Worm (Caenorhabditis elegans) whole organism, L2 larva: Measurements from ENCODE around the gene Y51A2A.5.

ENCODE experiments used
- C34F6.9 ChIP-seq: fragments of 150-350 bp; optimal IDR thresholded peaks from 2 replicates; lab custom pipeline; 2014; ENCODE audit warnings: missing biosample characterization, missing genetic modification characterization
- F13H6.1 ChIP-seq: sonication (generic microtip); optimal IDR thresholded peaks from 2 replicates; lab custom pipeline; 2016; ENCODE audit warnings: missing genetic modification characterization, missing compliant biosample characterization
- R02D3.7 ChIP-seq: fragments of 150-350 bp; optimal IDR thresholded peaks from 2 replicates; lab custom pipeline; 2014; ENCODE audit warnings: missing biosample characterization, missing genetic modification characterization
- Y55F3AM.14 ChIP-seq: fragments of 200-800 bp; sonication (Bioruptor generic); optimal IDR thresholded peaks from 2 replicates; lab custom pipeline; 2018; ENCODE audit warnings: mild to moderate bottlenecking, missing genetic modification characterization, missing compliant biosample characterization
- alr-1 ChIP-seq: fragments of 150-350 bp; optimal IDR thresholded peaks from 2 replicates; lab custom pipeline; 2014; ENCODE audit warnings: missing biosample characterization, missing genetic modification characterization
- aly-2 ChIP-seq: fragments of 150-350 bp; optimal IDR thresholded peaks from 2 replicates; lab custom pipeline; 2014; ENCODE audit warnings: missing biosample characterization, missing genetic modification characterization
- ama-1 ChIP-seq: fragments of 150-350 bp; optimal IDR thresholded peaks from 2 replicates; lab custom pipeline; 2018; ENCODE audit warnings: inconsistent platforms
- blmp-1 ChIP-seq: sonication (generic microtip); optimal IDR thresholded peaks from 2 replicates; lab custom pipeline; 2017; ENCODE audit warnings: missing genetic modification characterization, mild to moderate bottlenecking, missing compliant biosample characterization, antibody characterized with exemption, moderate library complexity; ENCODE audit not compliant: insufficient read depth
- ceh-16 ChIP-seq: fragments of 150-350 bp; optimal IDR thresholded peaks from 2 replicates; lab custom pipeline; 2014; ENCODE audit warnings: missing biosample characterization, missing genetic modification characterization
- ceh-82 ChIP-seq: fragments of 150-350 bp; optimal IDR thresholded peaks from 2 replicates; lab custom pipeline; 2014; ENCODE audit warnings: missing biosample characterization, missing genetic modification characterization
- crh-2 ChIP-seq: sonication (generic microtip); optimal IDR thresholded peaks from 2 replicates; lab custom pipeline; 2017; ENCODE audit warnings: missing biosample characterization, missing genetic modification characterization
- dmd-4 ChIP-seq: sonication (generic microtip); optimal IDR thresholded peaks from 2 replicates; lab custom pipeline; 2017; ENCODE audit warnings: missing biosample characterization, missing genetic modification characterization
- egl-27 ChIP-seq: sonication (generic microtip); optimal IDR thresholded peaks from 3 replicates; lab custom pipeline; 2017; ENCODE audit warnings: missing biosample characterization, missing genetic modification reagents, missing genetic modification characterization
- elt-3 ChIP-seq: sonication (generic microtip); optimal IDR thresholded peaks from 2 replicates; lab custom pipeline; 2017; ENCODE audit warnings: missing biosample characterization, missing genetic modification characterization
- fos-1 ChIP-seq: fragments of 150-350 bp; optimal IDR thresholded peaks from 2 replicates; lab custom pipeline; 2014; ENCODE audit warnings: missing biosample characterization, missing genetic modification characterization
- gmeb-1 ChIP-seq: fragments of 150-350 bp; optimal IDR thresholded peaks from 2 replicates; lab custom pipeline; 2014; ENCODE audit warnings: missing biosample characterization, missing genetic modification characterization
- lin-11 ChIP-seq: fragments of 150-350 bp; sonication (generic microtip); optimal IDR thresholded peaks from 2 replicates; lab custom pipeline; 2014; ENCODE audit warnings: missing biosample characterization, missing genetic modification characterization, inconsistent platforms, mixed read lengths
- lin-13 ChIP-seq: fragments of 150-350 bp; optimal IDR thresholded peaks from 2 replicates; lab custom pipeline; 2014; ENCODE audit warnings: missing biosample characterization, missing genetic modification reagents, missing genetic modification characterization
- lin-39 ChIP-seq: fragments of 150-350 bp; optimal IDR thresholded peaks from 2 replicates; lab custom pipeline; 2014; ENCODE audit warnings: missing biosample characterization, missing genetic modification reagents, missing genetic modification characterization
- lsy-2 ChIP-seq, 2 experiments: fragments of 150-350 bp in 1 of 2; sonication (generic microtip) in 1 of 2; optimal IDR thresholded peaks; 2 replicates each; lab custom pipeline; 2014 to 2017; ENCODE audit warnings: missing biosample characterization in 2 of 2, missing genetic modification characterization in 2 of 2
- mab-5 ChIP-seq: fragments of 150-350 bp; optimal IDR thresholded peaks from 2 replicates; lab custom pipeline; 2014; ENCODE audit warnings: missing biosample characterization, missing genetic modification characterization
- nhr-11 ChIP-seq: fragments of 150-350 bp; optimal IDR thresholded peaks from 2 replicates; lab custom pipeline; 2014; ENCODE audit warnings: missing biosample characterization, missing genetic modification characterization
- nhr-12 ChIP-seq: fragments of 150-350 bp; optimal IDR thresholded peaks from 2 replicates; lab custom pipeline; 2014; ENCODE audit warnings: missing biosample characterization, missing genetic modification characterization
- nhr-129 ChIP-seq: fragments of 150-350 bp; optimal IDR thresholded peaks from 2 replicates; lab custom pipeline; 2014; ENCODE audit warnings: missing biosample characterization, missing genetic modification characterization
- nhr-21 ChIP-seq: fragments of 150-350 bp; optimal IDR thresholded peaks from 2 replicates; lab custom pipeline; 2014; ENCODE audit warnings: missing biosample characterization, missing genetic modification characterization
- nhr-23 ChIP-seq: fragments of 150-350 bp; optimal IDR thresholded peaks from 2 replicates; lab custom pipeline; 2014; ENCODE audit warnings: missing biosample characterization, missing genetic modification reagents, missing genetic modification characterization
- nhr-25 ChIP-seq: fragments of 150-350 bp; sonication (generic microtip); optimal IDR thresholded peaks from 3 replicates; lab custom pipeline; 2014; ENCODE audit warnings: missing biosample characterization, missing genetic modification characterization
- nhr-6 ChIP-seq: fragments of 150-350 bp; optimal IDR thresholded peaks from 2 replicates; lab custom pipeline; 2014; ENCODE audit warnings: missing biosample characterization, missing genetic modification characterization
- nhr-77 ChIP-seq: fragments of 150-350 bp; optimal IDR thresholded peaks from 2 replicates; lab custom pipeline; 2014; ENCODE audit warnings: missing biosample characterization, missing genetic modification characterization
- skn-1 ChIP-seq: sonication (generic microtip); optimal IDR thresholded peaks from 2 replicates; lab custom pipeline; 2017; ENCODE audit warnings: missing biosample characterization, missing genetic modification characterization
- sma-3 ChIP-seq: sonication (generic microtip); optimal IDR thresholded peaks from 2 replicates; lab custom pipeline; 2016; ENCODE audit warnings: missing genetic modification reagents, missing genetic modification characterization, missing compliant biosample characterization
- sma-9 ChIP-seq, 2 experiments: fragments of 150-350 bp in 1 of 2; sonication (generic microtip) in 1 of 2; optimal IDR thresholded peaks; 2 replicates each; lab custom pipeline; 2014 to 2016; ENCODE audit warnings: missing genetic modification characterization in 2 of 2, mild to moderate bottlenecking in 1 of 2, missing biosample characterization in 1 of 2, missing compliant biosample characterization in 1 of 2, missing genetic modification reagents in 1 of 2, moderate library complexity in 1 of 2
- snpc-4 ChIP-seq: fragments of 150-350 bp; optimal IDR thresholded peaks from 2 replicates; lab custom pipeline; 2014; ENCODE audit warnings: missing biosample characterization, missing genetic modification characterization
- unc-39 ChIP-seq: fragments of 150-350 bp; optimal IDR thresholded peaks from 2 replicates; lab custom pipeline; 2014; ENCODE audit warnings: missing biosample characterization, missing genetic modification characterization
- unc-55 ChIP-seq: fragments of 150-350 bp; sonication (generic microtip); optimal IDR thresholded peaks from 3 replicates; lab custom pipeline; 2014; ENCODE audit warnings: missing biosample characterization, missing genetic modification reagents, missing genetic modification characterization
- unc-62 ChIP-seq: fragments of 150-350 bp; optimal IDR thresholded peaks from 2 replicates; lab custom pipeline; 2014; ENCODE audit warnings: missing biosample characterization, missing genetic modification reagents, missing genetic modification characterization
- ztf-1 ChIP-seq: fragments of 200-800 bp; sonication (Bioruptor generic); conservative IDR thresholded peaks from 2 replicates; pipeline ENCODE4 v1.3.6; 2022; ENCODE audit warnings: missing genetic modification characterization, missing compliant biosample characterization

The Y51A2A.5 gene

ce11 chrV:18268744-18269143 is 29.9 kb upstream of the Y51A2A.5 start, which contains the start of gene fbxa-213:
Gene fbxa-213 (minus strand): TSS chrV:18268844.
- no peak for TF ChIP-seq nhr-77 (tag; lab: Kevin White, UChicago)
- TF ChIP-seq fos-1 (tag; lab: Kevin White, UChicago), result no peak
- TF ChIP-seq egl-27, result no peak
- no peak for TF ChIP-seq Y55F3AM.14
- TF ChIP-seq sma-3 (GFP tag; lab: Kevin White, UChicago), result no peak
- TF ChIP-seq snpc-4 (tag; lab: Kevin White, UChicago), result no peak
- TF ChIP-seq skn-1 (tag; lab: Kevin White, UChicago), result no peak
- no peak for TF ChIP-seq nhr-23
- no peak for TF ChIP-seq nhr-21 (tag; lab: Kevin White, UChicago)
- no peak for TF ChIP-seq nhr-129 (tag; lab: Kevin White, UChicago)
- no peak for TF ChIP-seq unc-55 (GFP tag; lab: Kevin White, UChicago)
- no peak for TF ChIP-seq nhr-12 (tag; lab: Kevin White, UChicago)
- TF ChIP-seq ceh-16 (tag; lab: Kevin White, UChicago), result no peak
- no peak for TF ChIP-seq lin-11 (tag; lab: Kevin White, UChicago)
- TF ChIP-seq ceh-82, result no peak
- no peak for TF ChIP-seq mab-5 (tag; lab: Kevin White, UChicago)
- TF ChIP-seq nhr-11 (tag; lab: Kevin White, UChicago), result no peak
- no peak for TF ChIP-seq nhr-25
- TF ChIP-seq nhr-6 (tag; lab: Kevin White, UChicago), result no peak
- TF ChIP-seq dmd-4 (tag; lab: Kevin White, UChicago), result no peak
- TF ChIP-seq, all 48 proteins: peak for 0

ce11 chrV:18269885-18270284 is 28.7 kb upstream of the Y51A2A.5 start, which contains the start of gene skr-6:
Gene skr-6 (minus strand): TSS chrV:18269985.
- TF ChIP-seq egl-27 (no peak), ceh-16 (tag; lab: Kevin White, UChicago) (no peak), aly-2 (tag; lab: Kevin White, UChicago) (no peak), ztf-1 (GFP tag; lab: Robert Waterston, UW) (no peak), unc-39 (tag; lab: Kevin White, UChicago) (no peak), sma-9 (GFP tag; optimal IDR thresholded peaks at IDR 0.05; lab: Kevin White, UChicago) (no peak), sma-9 (tag; optimal IDR thresholded peaks at IDR 0.05; lab: Kevin White, UChicago) (no peak), R02D3.7 (tag; lab: Kevin White, UChicago) (no peak), nhr-23 (no peak)

- TF ChIP-seq dmd-4 (tag; lab: Kevin White, UChicago), result no peak
- TF ChIP-seq C34F6.9 (tag; lab: Kevin White, UChicago), result no peak
- TF ChIP-seq lin-39 (tag; lab: Kevin White, UChicago), result no peak
- TF ChIP-seq mab-5 (tag; lab: Kevin White, UChicago), result no peak
- no peak for TF ChIP-seq egl-27
- TF ChIP-seq blmp-1 (tag; lab: Kevin White, UChicago), result no peak
- TF ChIP-seq nhr-12 (tag; lab: Kevin White, UChicago), result no peak
Observed at ce11 chrV:18270403-18270802, 28.2 kb upstream of the Y51A2A.5 start, which contains the start of gene Y37H2C.4. Gene Y37H2C.4 (plus strand): TSS chrV:18270703.

- no peak for TF ChIP-seq sma-3 (GFP tag; lab: Kevin White, UChicago)
- TF ChIP-seq C34F6.9 (tag; lab: Kevin White, UChicago), result no peak
- TF ChIP-seq lin-39 (tag; lab: Kevin White, UChicago), result no peak
- TF ChIP-seq lin-11 (tag; lab: Kevin White, UChicago), result no peak
- no peak for TF ChIP-seq unc-62 (GFP tag; lab: Kevin White, UChicago)
- no peak for TF ChIP-seq nhr-11 (tag; lab: Kevin White, UChicago)
- no peak for TF ChIP-seq elt-3 (tag; lab: Kevin White, UChicago)
- no peak for TF ChIP-seq unc-39 (tag; lab: Kevin White, UChicago)
Observed at ce11 chrV:18280778-18281177, 17.8 kb upstream of the Y51A2A.5 start, which contains the start of gene Y51A2A.16. Gene Y51A2A.16 (minus strand): TSS chrV:18280878.

- TF ChIP-seq ama-1 (lab: Kevin White, UChicago) (no peak), lin-13 (GFP tag; lab: Kevin White, UChicago) (no peak), lsy-2 (tag; optimal IDR thresholded peaks at IDR 0.05; lab: Kevin White, UChicago) (no peak), crh-2 (no peak), unc-55 (GFP tag; lab: Kevin White, UChicago) (no peak), egl-27 (no peak), skn-1 (tag; lab: Kevin White, UChicago) (no peak), C34F6.9 (tag; lab: Kevin White, UChicago) (no peak), F13H6.1 (tag; lab: Kevin White, UChicago) (no peak), gmeb-1 (tag; lab: Kevin White, UChicago) (no peak), elt-3 (tag; lab: Kevin White, UChicago) (no peak), alr-1 (no peak), nhr-6 (tag; lab: Kevin White, UChicago) (no peak), snpc-4 (tag; lab: Kevin White, UChicago) (no peak), ceh-16 (tag; lab: Kevin White, UChicago) (no peak)
Observed at ce11 chrV:18282597-18282996, 16.0 kb upstream of the Y51A2A.5 start, which contains the start of gene clec-247. Gene clec-247 (plus strand): TSS chrV:18282897.
